Worm (Caenorhabditis elegans) whole organism, L2 larva: ENCODE data around the gene C50F7.9.

Source experiments
- C34F6.9 ChIP-seq: fragments of 150-350 bp; optimal IDR thresholded peaks from 2 replicates; lab custom pipeline; 2014; ENCODE audit warnings: missing biosample characterization, missing genetic modification characterization
- Y55F3AM.14 ChIP-seq: fragments of 200-800 bp; sonication (Bioruptor generic); optimal IDR thresholded peaks from 2 replicates; lab custom pipeline; 2018; ENCODE audit warnings: mild to moderate bottlenecking, missing genetic modification characterization, missing compliant biosample characterization
- aly-2 ChIP-seq: fragments of 150-350 bp; optimal IDR thresholded peaks from 2 replicates; lab custom pipeline; 2014; ENCODE audit warnings: missing biosample characterization, missing genetic modification characterization
- ama-1 ChIP-seq: fragments of 150-350 bp; optimal IDR thresholded peaks from 2 replicates; lab custom pipeline; 2018; ENCODE audit warnings: inconsistent platforms
- crh-2 ChIP-seq: sonication (generic microtip); optimal IDR thresholded peaks from 2 replicates; lab custom pipeline; 2017; ENCODE audit warnings: missing biosample characterization, missing genetic modification characterization
- egl-27 ChIP-seq: sonication (generic microtip); optimal IDR thresholded peaks from 3 replicates; lab custom pipeline; 2017; ENCODE audit warnings: missing biosample characterization, missing genetic modification reagents, missing genetic modification characterization
- elt-3 ChIP-seq: sonication (generic microtip); optimal IDR thresholded peaks from 2 replicates; lab custom pipeline; 2017; ENCODE audit warnings: missing biosample characterization, missing genetic modification characterization
- fos-1 ChIP-seq: fragments of 150-350 bp; optimal IDR thresholded peaks from 2 replicates; lab custom pipeline; 2014; ENCODE audit warnings: missing biosample characterization, missing genetic modification characterization
- lin-13 ChIP-seq: fragments of 150-350 bp; optimal IDR thresholded peaks from 2 replicates; lab custom pipeline; 2014; ENCODE audit warnings: missing biosample characterization, missing genetic modification reagents, missing genetic modification characterization
- nhr-129 ChIP-seq: fragments of 150-350 bp; optimal IDR thresholded peaks from 2 replicates; lab custom pipeline; 2014; ENCODE audit warnings: missing biosample characterization, missing genetic modification characterization
- peb-1 ChIP-seq: fragments of 150-350 bp; optimal IDR thresholded peaks from 2 replicates; lab custom pipeline; 2014; ENCODE audit warnings: missing biosample characterization, missing genetic modification characterization
- sem-4 ChIP-seq: fragments of 150-350 bp; optimal IDR thresholded peaks from 2 replicates; lab custom pipeline; 2014; ENCODE audit warnings: missing biosample characterization, missing genetic modification reagents, missing genetic modification characterization
- sma-3 ChIP-seq: sonication (generic microtip); optimal IDR thresholded peaks from 2 replicates; lab custom pipeline; 2016; ENCODE audit warnings: missing genetic modification reagents, missing genetic modification characterization, missing compliant biosample characterization
- sma-9 ChIP-seq, 2 experiments: fragments of 150-350 bp in 1 of 2; sonication (generic microtip) in 1 of 2; optimal IDR thresholded peaks; 2 replicates each; lab custom pipeline; 2014 to 2016; ENCODE audit warnings: missing genetic modification characterization in 2 of 2, mild to moderate bottlenecking in 1 of 2, missing biosample characterization in 1 of 2, missing compliant biosample characterization in 1 of 2, missing genetic modification reagents in 1 of 2, moderate library complexity in 1 of 2
- zag-1 ChIP-seq: fragments of 150-350 bp; optimal IDR thresholded peaks from 2 replicates; lab custom pipeline; 2014; ENCODE audit warnings: missing biosample characterization, missing genetic modification characterization
- ztf-1 ChIP-seq: fragments of 200-800 bp; sonication (Bioruptor generic); conservative IDR thresholded peaks from 2 replicates; pipeline ENCODE4 v1.3.6; 2022; ENCODE audit warnings: missing genetic modification characterization, missing compliant biosample characterization
- ztf-11 ChIP-seq: sonication (generic microtip); optimal IDR thresholded peaks from 2 replicates; lab custom pipeline; 2017; ENCODE audit warnings: missing biosample characterization, missing genetic modification characterization
- ztf-4 ChIP-seq: fragments of 150-350 bp; optimal IDR thresholded peaks from 2 replicates; lab custom pipeline; 2014; ENCODE audit warnings: missing biosample characterization, missing genetic modification characterization

C50F7.9 gene

DNA sequence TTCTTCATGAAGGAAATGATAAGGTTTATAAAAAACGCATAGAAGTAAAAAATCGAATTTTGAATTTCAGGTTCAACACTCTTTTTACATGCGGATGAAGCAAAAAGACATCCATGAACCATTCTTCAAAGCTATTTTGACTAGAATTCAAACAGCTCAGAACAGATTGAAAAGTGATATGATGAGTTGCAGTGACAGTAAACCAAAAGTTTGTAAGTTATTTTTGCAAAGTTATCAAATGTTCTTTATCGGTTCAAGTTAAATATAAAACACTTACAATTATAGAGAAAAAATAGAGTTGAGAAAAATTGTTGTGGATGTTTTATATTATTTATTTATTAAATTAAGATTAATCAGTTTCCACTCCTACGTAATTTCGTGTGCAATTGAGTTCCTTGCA is 39.4 kb downstream of the C50F7.9 start:
- TF ChIP-seq ztf-4 (tag; lab: Kevin White, UChicago) (no peak), sem-4 (tag; lab: Kevin White, UChicago) (no peak), ztf-11 (tag; lab: Kevin White, UChicago) (no peak), Y55F3AM.14 (GFP tag; lab: Kevin White, UChicago) (no peak), ama-1 (lab: Kevin White, UChicago) (no peak), ztf-1 (no peak), fos-1 (tag; lab: Kevin White, UChicago) (no peak), aly-2 (tag; lab: Kevin White, UChicago) (no peak), peb-1 (tag; lab: Kevin White, UChicago) (no peak), zag-1 (tag; lab: Kevin White, UChicago) (no peak), lin-13 (GFP tag; lab: Kevin White, UChicago) (no peak), nhr-129 (tag; lab: Kevin White, UChicago) (no peak), C34F6.9 (tag; lab: Kevin White, UChicago) (no peak), egl-27 (tag; lab: Kevin White, UChicago) (no peak)

DNA sequence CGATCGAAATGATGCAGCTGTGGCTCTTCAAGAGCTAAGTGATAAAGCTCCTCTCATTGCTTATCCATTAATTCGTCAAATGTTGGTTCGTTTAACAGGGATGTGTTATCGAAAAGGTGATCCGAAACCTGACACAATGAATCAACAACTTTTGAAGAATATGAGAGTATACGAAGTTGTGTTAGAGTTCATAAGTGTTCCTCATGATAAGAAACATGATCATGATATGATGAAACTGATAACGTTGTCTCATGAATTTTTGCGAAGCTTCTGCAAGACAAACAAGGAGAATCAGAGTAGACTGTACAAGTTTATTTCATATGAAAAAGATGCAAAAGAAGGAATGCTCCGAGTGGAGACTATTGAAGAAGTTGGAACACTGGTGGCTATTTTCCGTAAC is 42.5 kb downstream of the C50F7.9 start:
- TF ChIP-seq sma-9 (GFP tag; optimal IDR thresholded peaks at IDR 0.05; lab: Kevin White, UChicago), result peak; percentile 17
- TF ChIP-seq sma-9 (tag; optimal IDR thresholded peaks at IDR 0.05; lab: Kevin White, UChicago), result no peak
- TF ChIP-seq nhr-129 (tag; lab: Kevin White, UChicago), result peak; percentile 75
- TF ChIP-seq ama-1 (lab: Kevin White, UChicago), result no peak
- peak; percentile 73 for TF ChIP-seq fos-1 (tag; lab: Kevin White, UChicago)
- peak; percentile 30 for TF ChIP-seq crh-2 (tag; lab: Kevin White, UChicago)
- no peak for TF ChIP-seq sma-3
- no peak for TF ChIP-seq elt-3 (tag; lab: Kevin White, UChicago)
- TF ChIP-seq, all 48 proteins: peak for 4
